Worm (Caenorhabditis elegans) whole organism, midembryonic: Measurements from ENCODE around the gene T25B9.12.

Experiments
- cog-1 ChIP-seq: sonication (generic microtip); optimal IDR thresholded peaks from 2 replicates; lab custom pipeline; 2016; ENCODE audit warnings: missing genetic modification characterization, missing compliant biosample characterization
- flt-1 ChIP-seq: fragments of 200-800 bp; sonication (Bioruptor generic); IDR thresholded peaks from 2 replicates; pipeline ENCODE4 v1.3.6; 2022; ENCODE audit warnings: missing genetic modification characterization, missing compliant biosample characterization
- klf-2 ChIP-seq: fragments of 200-800 bp; sonication (Bioruptor generic); conservative IDR thresholded peaks from 2 replicates; pipeline ENCODE4 v1.3.6; 2022; ENCODE audit warnings: missing genetic modification reagents, missing genetic modification characterization, missing compliant biosample characterization
- med-1 ChIP-seq: sonication (generic microtip); optimal IDR thresholded peaks from 2 replicates; lab custom pipeline; 2017; ENCODE audit warnings: missing genetic modification characterization, mild to moderate bottlenecking, missing compliant biosample characterization, antibody characterized with exemption, missing genetic modification reagents; ENCODE audit not compliant: insufficient read depth

- no peak for TF ChIP-seq klf-2 (GFP tag; lab: Robert Waterston, UW)
- TF ChIP-seq med-1 (GFP tag; lab: Kevin White, UChicago): no peak
- no peak for TF ChIP-seq cog-1
- no peak for TF ChIP-seq flt-1 (GFP tag; lab: Robert Waterston, UW)
These were observed 3.8 kb upstream of the T25B9.12 start, which contains the start of gene ugt-54 for ce11 chrIV:10761344-10761743.
